Fruit fly (Drosophila melanogaster): ENCODE data around the gene Nup43.
A peak's percentile ranks its signal among the peaks of the same experiment; 100 is the strongest.

Nup43 gene

dm6 chr3R:18396801-18397604, 30.6 kb downstream of the Nup43 start, which contains the start of gene Vti1b (continued):
- TF ChIP-seq CG16779 (tag; optimal IDR thresholded peaks at IDR 0.05) (peak; percentile 93), Met (GFP tag; optimal IDR thresholded peaks at IDR 0.05) (peak; percentile 98), Hr4 (GFP tag; optimal IDR thresholded peaks at IDR 0.05) (peak; percentile 99), CG3919 (GFP tag; optimal IDR thresholded peaks at IDR 0.05) (peak; percentile 99), fd59A (GFP tag; optimal IDR thresholded peaks at IDR 0.05) (peak; percentile 96), salr (GFP tag; optimal IDR thresholded peaks at IDR 0.05) (peak; percentile 95 to 97), cyc (GFP tag; optimal IDR thresholded peaks at IDR 0.05) (peak; percentile 98), CG11294 (GFP tag; IDR thresholded peaks at IDR 0.05) (peak; percentile 97), fkh (GFP tag; optimal IDR thresholded peaks at IDR 0.05) (peak; percentile 71), lz (GFP tag; optimal IDR thresholded peaks at IDR 0.05) (peak; percentile 97), CG6792 (GFP tag; optimal IDR thresholded peaks at IDR 0.05) (peak; percentile 98), Eip93F (GFP tag; optimal IDR thresholded peaks at IDR 0.05) (peak; percentile 84), CG32006 (GFP tag; optimal IDR thresholded peaks at IDR 0.05) (peak; percentile 99), CG8119 (GFP tag; IDR thresholded peaks at IDR 0.05) (peak; percentile 99), CG4318 (GFP tag; optimal IDR thresholded peaks at IDR 0.05) (peak; percentile 98), Sox15 (GFP tag; optimal IDR thresholded peaks at IDR 0.05) (peak; percentile 97), CG1621 (tag; optimal IDR thresholded peaks at IDR 0.05) (peak; percentile 94), pdm3 (GFP tag; optimal IDR thresholded peaks at IDR 0.05) (peak; percentile 99), esn (GFP tag; optimal IDR thresholded peaks at IDR 0.05) (peak; percentile 98), Smox (GFP tag; optimal IDR thresholded peaks at IDR 0.05) (peak; percentile 98), net (GFP tag; optimal IDR thresholded peaks at IDR 0.05) (peak; percentile 98), CG6163 (GFP tag; IDR thresholded peaks at IDR 0.05) (peak; percentile 98), OdsH (GFP tag; optimal IDR thresholded peaks at IDR 0.05) (peak; percentile 99), Eip75B (GFP tag; optimal IDR thresholded peaks at IDR 0.05) (peak; percentile 99), dac (GFP tag; optimal IDR thresholded peaks at IDR 0.05) (peak; percentile 95), achi (GFP tag; optimal IDR thresholded peaks at IDR 0.05) (peak; percentile 98), CG31627 (GFP tag; optimal IDR thresholded peaks at IDR 0.05) (peak; percentile 99), CG7368 (GFP tag; optimal IDR thresholded peaks at IDR 0.05) (peak; percentile 97), vri (GFP tag; optimal IDR thresholded peaks at IDR 0.05) (peak; percentile 96), fd85E (GFP tag; optimal IDR thresholded peaks at IDR 0.05) (peak; percentile 93), eg (GFP tag; IDR thresholded peaks at IDR 0.05) (peak; percentile 98), Blimp-1 (GFP tag; optimal IDR thresholded peaks at IDR 0.05) (peak; percentile 88)

- TF ChIP-seq CG3032 (tag; optimal IDR thresholded peaks at IDR 0.05) (peak; percentile 50), CG11294 (GFP tag; IDR thresholded peaks at IDR 0.05) (peak; percentile 23; the same call in 1 of the 2 replicates), CG6163 (GFP tag; IDR thresholded peaks at IDR 0.05) (peak; percentile 80), Ets21C (GFP tag; optimal IDR thresholded peaks at IDR 0.05) (no peak), cyc (GFP tag; optimal IDR thresholded peaks at IDR 0.05) (no peak)
These were observed 31.5 kb downstream of the Nup43 start for dm6 chr3R:18397834-18398378.

- no peak for TF ChIP-seq Sox15 (GFP tag; optimal IDR thresholded peaks at IDR 0.05)
- no peak for TF ChIP-seq Eip75B (GFP tag; optimal IDR thresholded peaks at IDR 0.05)
- TF ChIP-seq CG31627 (GFP tag; optimal IDR thresholded peaks at IDR 0.05) = no peak
- TF ChIP-seq CG6854 (GFP tag; optimal IDR thresholded peaks at IDR 0.05) = peak; percentile 2
- no peak for TF ChIP-seq Ets21C (GFP tag; optimal IDR thresholded peaks at IDR 0.05)
- no peak for TF ChIP-seq cyc (GFP tag; optimal IDR thresholded peaks at IDR 0.05)
- no peak for TF ChIP-seq lz (GFP tag; optimal IDR thresholded peaks at IDR 0.05)
- no peak for TF ChIP-seq CG15336 (GFP tag; IDR thresholded peaks at IDR 0.05)
- no peak for TF ChIP-seq Sox102F (GFP tag; optimal IDR thresholded peaks at IDR 0.05)
- no peak for TF ChIP-seq Met (GFP tag; optimal IDR thresholded peaks at IDR 0.05)
- no peak for TF ChIP-seq CG9139 (GFP tag; optimal IDR thresholded peaks at IDR 0.05)
- TF ChIP-seq CG7368 (GFP tag; optimal IDR thresholded peaks at IDR 0.05) = no peak
- TF ChIP-seq dac (GFP tag; optimal IDR thresholded peaks at IDR 0.05) = no peak
- no peak for TF ChIP-seq CG6276 (GFP tag; optimal IDR thresholded peaks at IDR 0.05)
- TF ChIP-seq ss (GFP tag; optimal IDR thresholded peaks at IDR 0.05) = peak in 1 of 2 experiments; percentile 22
- no peak for TF ChIP-seq net (GFP tag; optimal IDR thresholded peaks at IDR 0.05)
- peak; percentile 67 for TF ChIP-seq Eip78C (GFP tag)
- no peak for TF ChIP-seq CG11762 (GFP tag; optimal IDR thresholded peaks at IDR 0.05; ENCODE audit: insufficient read depth)
- TF ChIP-seq fd85E (GFP tag; optimal IDR thresholded peaks at IDR 0.05) = no peak
- no peak for TF ChIP-seq CG10631 (GFP tag; optimal IDR thresholded peaks at IDR 0.05)
- TF ChIP-seq vri (GFP tag; optimal IDR thresholded peaks at IDR 0.05) = peak; percentile 51
- TF ChIP-seq achi (GFP tag; optimal IDR thresholded peaks at IDR 0.05) = peak; percentile 47
- TF ChIP-seq CG3919 (GFP tag; optimal IDR thresholded peaks at IDR 0.05) = no peak
- no peak for TF ChIP-seq esn (GFP tag; optimal IDR thresholded peaks at IDR 0.05)
- no peak for TF ChIP-seq CG11294 (GFP tag; IDR thresholded peaks at IDR 0.05)
- no peak for TF ChIP-seq CG4318 (GFP tag; optimal IDR thresholded peaks at IDR 0.05)
- TF ChIP-seq Hr4 (GFP tag; optimal IDR thresholded peaks at IDR 0.05) = no peak
- no peak for TF ChIP-seq CG6792 (GFP tag; optimal IDR thresholded peaks at IDR 0.05)
These were observed 32.0 kb downstream of the Nup43 start for dm6 chr3R:18398460-18398901.

Measured in whole organism, prepupa.